1 fruit fly cellular context compared by ENCODE assay signal in genomic region chr3L:4018228-4018928, dm6.
A peak's percentile ranks its signal among the peaks of the same experiment; 100 is the strongest.
TF ChIP-seq lines count a peak whose summit lies in the region.

FoxL1 (plus strand) TSS chr3L:4018878.

TF ChIP-seq in whole organism, embryonic, 481 proteins besides CTCF, POLR2A, EP300 and RAD21 (continued from another document):
- TF ChIP-seq ase (GFP tag; IDR thresholded peaks at IDR 0.05; lab: Robert Waterston, UW) (no peak), B-H2 (GFP tag; optimal IDR thresholded peaks at IDR 0.05; lab: Kevin White, UChicago) (no peak), CG13287 (GFP tag; IDR thresholded peaks at IDR 0.05; lab: Robert Waterston, UW; ENCODE audit: partially characterized antibody) (no peak), Adf1 (GFP tag; IDR thresholded peaks at IDR 0.05; lab: Robert Waterston, UW) (no peak), CG3847 (GFP tag; IDR thresholded peaks at IDR 0.05; lab: Robert Waterston, UW) (no peak), Hmx (GFP tag; optimal IDR thresholded peaks at IDR 0.05; lab: Kevin White, UChicago) (no peak), CG16863 (GFP tag; optimal IDR thresholded peaks at IDR 0.05; lab: Kevin White, UChicago) (no peak), schlank (tag; optimal IDR thresholded peaks at IDR 0.05; lab: Kevin White, UChicago) (no peak), mld (GFP tag; IDR thresholded peaks at IDR 0.05; lab: Robert Waterston, UW; ENCODE audit: partially characterized antibody) (no peak), CG12391 (tag; optimal IDR thresholded peaks at IDR 0.05; lab: Kevin White, UChicago) (peak; percentile 21), odd (GFP tag; optimal IDR thresholded peaks at IDR 0.05; lab: Kevin White, UChicago) (no peak), al (GFP tag; IDR thresholded peaks at IDR 0.05; lab: Robert Waterston, UW) (no peak), oc (tag; optimal IDR thresholded peaks at IDR 0.05; lab: Kevin White, UChicago) (no peak), CG17361 (GFP tag; IDR thresholded peaks at IDR 0.05; lab: Robert Waterston, UW) (peak; percentile 40; the same call in 2 of the 3 replicates), knrl (GFP tag; IDR thresholded peaks at IDR 0.05; lab: Robert Waterston, UW; ENCODE audit: partially characterized antibody) (no peak), Opbp (GFP tag; IDR thresholded peaks at IDR 0.05; lab: Robert Waterston, UW; ENCODE audit: partially characterized antibody) (no peak), disco-r (GFP tag; optimal IDR thresholded peaks at IDR 0.05; lab: Kevin White, UChicago) (no peak), dmrt99B (tag; optimal IDR thresholded peaks at IDR 0.05; lab: Kevin White, UChicago) (peak; percentile 25), CG8478 (optimal IDR thresholded peaks at IDR 0.05; lab: Kevin White, UChicago) (no peak), sob (GFP tag; IDR thresholded peaks at IDR 0.05; lab: Robert Waterston, UW) (no peak), Mes4 (GFP tag; optimal IDR thresholded peaks at IDR 0.05; lab: Kevin White, UChicago) (no peak), CG8388 (GFP tag; optimal IDR thresholded peaks at IDR 0.05; lab: Kevin White, UChicago) (no peak), CG11093 (GFP tag; IDR thresholded peaks at IDR 0.05; lab: Robert Waterston, UW) (no peak), scrt (GFP tag; optimal IDR thresholded peaks at IDR 0.05; lab: Kevin White, UChicago) (no peak), CG17829 (tag; optimal IDR thresholded peaks at IDR 0.05; lab: Kevin White, UChicago) (peak; percentile 39), CG17612 (GFP tag; IDR thresholded peaks at IDR 0.05; lab: Robert Waterston, UW) (no peak), CG18262 (tag; optimal IDR thresholded peaks at IDR 0.05; lab: Kevin White, UChicago) (peak; percentile 56), CG11695 (GFP tag; IDR thresholded peaks at IDR 0.05; lab: Robert Waterston, UW) (no peak), CG30431 (GFP tag; optimal IDR thresholded peaks at IDR 0.05; lab: Kevin White, UChicago) (no peak), yki (optimal IDR thresholded peaks at IDR 0.05; lab: Kevin White, UChicago) (no peak), CG6813 (GFP tag; optimal IDR thresholded peaks at IDR 0.05; lab: Kevin White, UChicago) (no peak), NC2α (GFP tag; optimal IDR thresholded peaks at IDR 0.05; lab: Kevin White, UChicago) (no peak), da (GFP tag; optimal IDR thresholded peaks at IDR 0.05; lab: Kevin White, UChicago) (no peak), Med (GFP tag; lab: Kevin White, UChicago) (no peak), cg (GFP tag; optimal IDR thresholded peaks at IDR 0.05; lab: Kevin White, UChicago) (peak; percentile 34), Hmr (GFP tag; optimal IDR thresholded peaks at IDR 0.05; lab: Kevin White, UChicago) (no peak), bsh (GFP tag; optimal IDR thresholded peaks at IDR 0.05; lab: Kevin White, UChicago) (peak in 1 of 2 experiments; percentile 14), gce (GFP tag; IDR thresholded peaks at IDR 0.05; lab: Robert Waterston, UW) (no peak), CG7839 (tag; optimal IDR thresholded peaks at IDR 0.05; lab: Kevin White, UChicago) (peak; percentile 2), CG17802 (tag; optimal IDR thresholded peaks at IDR 0.05; lab: Kevin White, UChicago) (no peak), CG17385 (GFP tag; optimal IDR thresholded peaks at IDR 0.05; lab: Kevin White, UChicago) (no peak), CG8924 (tag; optimal IDR thresholded peaks at IDR 0.05; lab: Kevin White, UChicago) (peak; percentile 25), p53 (GFP tag; optimal IDR thresholded peaks at IDR 0.05; lab: Kevin White, UChicago) (no peak), D19A (tag; optimal IDR thresholded peaks at IDR 0.05; lab: Kevin White, UChicago) (peak; percentile 91), Asciz (GFP tag; optimal IDR thresholded peaks at IDR 0.05; lab: Kevin White, UChicago) (no peak), slou (GFP tag; optimal IDR thresholded peaks at IDR 0.05; lab: Kevin White, UChicago) (no peak), Vsx1 (GFP tag; optimal IDR thresholded peaks at IDR 0.05; lab: Kevin White, UChicago) (no peak), cwo (GFP tag; optimal IDR thresholded peaks at IDR 0.05; lab: Kevin White, UChicago) (no peak), CG11504 (tag; optimal IDR thresholded peaks at IDR 0.05; lab: Kevin White, UChicago) (peak; percentile 33), mirr (GFP tag; optimal IDR thresholded peaks at IDR 0.05; lab: Kevin White, UChicago) (no peak), fd102C (GFP tag; optimal IDR thresholded peaks at IDR 0.05; lab: Kevin White, UChicago) (no peak), grau (tag; optimal IDR thresholded peaks at IDR 0.05; lab: Kevin White, UChicago) (peak; percentile 37), Bdp1 (GFP tag; optimal IDR thresholded peaks at IDR 0.05; lab: Kevin White, UChicago) (no peak)
